Fruit fly (Drosophila melanogaster): ENCODE data around the gene RpL34a.

Gene RpL34a

dm6 chr3R:26026631-26027274 lies 32.3 kb downstream of the RpL34a start (continued):
- no peak for TF ChIP-seq ken (GFP tag; IDR thresholded peaks at IDR 0.05)
- TF ChIP-seq Hr51 (GFP tag; optimal IDR thresholded peaks at IDR 0.05) = no peak
- TF ChIP-seq CG34422 (GFP tag; IDR thresholded peaks at IDR 0.05) = no peak
- TF ChIP-seq CG14441 (GFP tag; IDR thresholded peaks at IDR 0.05) = no peak
- TF ChIP-seq hbn (GFP tag; IDR thresholded peaks at IDR 0.05; ENCODE audit: partially characterized antibody) = no peak
- no peak for TF ChIP-seq CG9817 (tag; optimal IDR thresholded peaks at IDR 0.05)
- no peak for TF ChIP-seq Fer2 (tag; optimal IDR thresholded peaks at IDR 0.05)
- TF ChIP-seq pros (GFP tag; optimal IDR thresholded peaks at IDR 0.05) = peak; percentile 75
- TF ChIP-seq CG11085 (GFP tag; IDR thresholded peaks at IDR 0.05) = no peak
- no peak for TF ChIP-seq CG4360 (GFP tag; IDR thresholded peaks at IDR 0.05)
- no peak for TF ChIP-seq Usf (GFP tag; optimal IDR thresholded peaks at IDR 0.05)
- no peak for TF ChIP-seq CG5180 (GFP tag; optimal IDR thresholded peaks at IDR 0.05)
- TF ChIP-seq tll (GFP tag; optimal IDR thresholded peaks at IDR 0.05) = peak in 1 of 2 experiments; percentile 53
- TF ChIP-seq Adf1 (GFP tag; IDR thresholded peaks at IDR 0.05) = no peak
- no peak for TF ChIP-seq CG17802 (tag; optimal IDR thresholded peaks at IDR 0.05)
- no peak for TF ChIP-seq CG11247 (GFP tag; IDR thresholded peaks at IDR 0.05)
- TF ChIP-seq CG3726 (GFP tag; IDR thresholded peaks at IDR 0.05) = no peak
- TF ChIP-seq Mad (GFP tag; optimal IDR thresholded peaks at IDR 0.05) = no peak
- no peak for TF ChIP-seq CG1647 (GFP tag; optimal IDR thresholded peaks at IDR 0.05)
- no peak for TF ChIP-seq CG8924 (tag; optimal IDR thresholded peaks at IDR 0.05)
- no peak for TF ChIP-seq B-H2 (GFP tag; optimal IDR thresholded peaks at IDR 0.05)
- TF ChIP-seq bbx (GFP tag; IDR thresholded peaks at IDR 0.05; ENCODE audit: partially characterized antibody) = no peak
- peak; percentile 67 for TF ChIP-seq sens (GFP tag)
- TF ChIP-seq CG30431 (GFP tag; optimal IDR thresholded peaks at IDR 0.05) = no peak
- no peak for TF ChIP-seq nerfin-2 (GFP tag; IDR thresholded peaks at IDR 0.05; ENCODE audit: partially characterized antibody)
- TF ChIP-seq Neu2 (GFP tag; optimal IDR thresholded peaks at IDR 0.05; ENCODE audit: borderline replicate concordance) = no peak
- TF ChIP-seq org-1 (GFP tag; optimal IDR thresholded peaks at IDR 0.05) = no peak
- no peak for TF ChIP-seq fd102C (GFP tag; optimal IDR thresholded peaks at IDR 0.05)
- no peak for TF ChIP-seq CG13424 (tag; optimal IDR thresholded peaks at IDR 0.05)
- no peak for TF ChIP-seq CG13624 (GFP tag; optimal IDR thresholded peaks at IDR 0.05)
- no peak for TF ChIP-seq amos (GFP tag; IDR thresholded peaks at IDR 0.05; ENCODE audit: partially characterized antibody)
- TF ChIP-seq CG7372 (GFP tag; IDR thresholded peaks at IDR 0.05) = no peak
- TF ChIP-seq CG18262 (tag; optimal IDR thresholded peaks at IDR 0.05) = no peak
- peak; percentile 16 for TF ChIP-seq ac (GFP tag; optimal IDR thresholded peaks at IDR 0.05)
- TF ChIP-seq CG10274 (GFP tag; optimal IDR thresholded peaks at IDR 0.05) = no peak
- no peak for TF ChIP-seq dm (GFP tag; optimal IDR thresholded peaks at IDR 0.05)
- no peak for TF ChIP-seq hkb (optimal IDR thresholded peaks at IDR 0.05)
- TF ChIP-seq hkb (GFP tag; IDR thresholded peaks at IDR 0.05) = no peak
- TF ChIP-seq Gug (GFP tag; IDR thresholded peaks at IDR 0.05) = no peak
- TF ChIP-seq CG6813 (GFP tag; optimal IDR thresholded peaks at IDR 0.05) = no peak
- no peak for TF ChIP-seq CG12659 (GFP tag; optimal IDR thresholded peaks at IDR 0.05)
- no peak for TF ChIP-seq Asciz (GFP tag; optimal IDR thresholded peaks at IDR 0.05)
- TF ChIP-seq Hsf (GFP tag; optimal IDR thresholded peaks at IDR 0.05) = no peak
- TF ChIP-seq CG1529 (GFP tag; optimal IDR thresholded peaks at IDR 0.05) = no peak
- TF ChIP-seq hth (optimal IDR thresholded peaks at IDR 0.05) = no peak
- no peak for TF ChIP-seq CG7987 (GFP tag; optimal IDR thresholded peaks at IDR 0.05)
- no peak for TF ChIP-seq sc (optimal IDR thresholded peaks at IDR 0.05)
- no peak for TF ChIP-seq sc (GFP tag; optimal IDR thresholded peaks at IDR 0.05)
- TF ChIP-seq aop (GFP tag; IDR thresholded peaks at IDR 0.05) = no peak
- TF ChIP-seq schlank (tag; optimal IDR thresholded peaks at IDR 0.05) = no peak
- no peak for TF ChIP-seq ham (GFP tag; IDR thresholded peaks at IDR 0.05)
